Worm (Caenorhabditis elegans): Measurements from ENCODE around the gene F11G11.13.
"Not testable (repeated sequence)": the region's sequence is repeated elsewhere in the genome, so short reads cannot be mapped to it uniquely, and the experiment has no call there.

The F11G11.13 gene

DNA sequence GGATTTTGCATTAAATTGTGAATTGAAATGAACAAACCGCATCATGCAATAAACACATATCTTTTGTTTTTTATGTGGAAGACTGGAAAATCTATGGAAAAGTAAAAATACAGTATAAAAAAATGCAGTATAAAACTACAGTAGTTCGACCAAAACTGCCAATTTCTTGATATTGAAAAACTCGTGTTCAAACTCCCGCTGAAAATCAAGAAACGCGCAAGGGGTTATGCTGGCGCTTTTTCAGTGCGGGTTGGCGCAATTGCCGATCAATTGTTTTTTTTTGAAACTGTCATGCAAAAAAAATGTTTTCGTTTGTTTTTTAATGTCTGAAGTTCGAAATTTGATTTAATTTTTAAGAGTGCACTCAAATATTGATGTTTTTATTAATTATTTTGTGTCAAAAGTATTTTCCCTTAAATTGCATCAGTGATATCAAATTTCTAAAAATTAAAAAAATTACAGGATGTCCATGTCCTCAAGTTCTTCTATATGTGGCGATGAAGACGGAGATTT lies 24.3 kb downstream of the F11G11.13 start, which contains the start of gene dnj-9 (continued):
- TF ChIP-seq ztf-4 (tag; optimal IDR thresholded peaks at IDR 0.05) (peak; percentile 63), unc-62 (GFP tag; optimal IDR thresholded peaks at IDR 0.05) (peak; percentile 40), egl-5 (tag; optimal IDR thresholded peaks at IDR 0.05) (peak; percentile 84), pqm-1 (tag; optimal IDR thresholded peaks at IDR 0.05) (peak; percentile 39), fos-1 (tag; optimal IDR thresholded peaks at IDR 0.05) (peak; percentile 29), ceh-9 (tag; optimal IDR thresholded peaks at IDR 0.05) (no peak), jun-1 (tag; optimal IDR thresholded peaks at IDR 0.05) (peak; percentile 94), pha-4 (tag; optimal IDR thresholded peaks at IDR 0.05) (peak; percentile 97), nhr-43 (tag; optimal IDR thresholded peaks at IDR 0.05; ENCODE audit: poor library complexity, severe bottlenecking) (peak; percentile 95), fkh-10 (GFP tag; optimal IDR thresholded peaks at IDR 0.05) (peak; percentile 77), elt-1 (tag; optimal IDR thresholded peaks at IDR 0.05) (peak; percentile 74), mml-1 (tag; optimal IDR thresholded peaks at IDR 0.05) (no peak), ama-1 (optimal IDR thresholded peaks at IDR 0.05) (peak; percentile 75), nfya-1 (tag; optimal IDR thresholded peaks at IDR 0.05; ENCODE audit: insufficient read depth) (peak; percentile 93), unc-39 (tag; optimal IDR thresholded peaks at IDR 0.05) (no peak)

DNA sequence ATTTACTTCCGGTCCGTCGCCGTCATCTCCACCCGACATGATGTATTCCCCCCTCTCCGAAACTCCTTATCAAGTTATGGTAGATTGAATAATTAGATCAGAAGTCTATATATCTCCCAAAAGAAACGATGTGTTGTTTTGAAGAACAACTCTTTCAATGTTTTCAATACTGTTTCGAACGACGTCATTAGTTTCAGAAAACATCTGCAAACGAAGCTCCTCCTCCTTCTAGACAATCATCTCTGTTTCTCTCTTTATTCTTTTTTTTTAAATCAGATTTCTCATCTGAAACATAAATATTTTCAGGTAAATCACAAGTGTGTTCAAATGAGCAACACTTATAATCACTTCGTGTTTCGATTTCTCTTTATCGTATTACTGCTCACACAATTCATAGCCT lies 26.1 kb downstream of the F11G11.13 start, which contains the start of gene T23B7.3:
Gene T23B7.3 (plus strand): TSS at position 301 of the 400 bp plus-strand sequence.
- TF ChIP-seq ztf-4 (tag; optimal IDR thresholded peaks at IDR 0.05) (no peak), eor-1 (tag; optimal IDR thresholded peaks at IDR 0.05) (no peak), fkh-2 (tag; optimal IDR thresholded peaks at IDR 0.05) (no peak), hmg-11 (tag; optimal IDR thresholded peaks at IDR 0.05) (no peak), aly-2 (tag; optimal IDR thresholded peaks at IDR 0.05) (no peak), nhr-67 (tag; optimal IDR thresholded peaks at IDR 0.05) (no peak), egl-27 (tag; optimal IDR thresholded peaks at IDR 0.05) (no peak), fos-1 (tag; optimal IDR thresholded peaks at IDR 0.05) (no peak), mml-1 (tag; optimal IDR thresholded peaks at IDR 0.05) (no peak), elt-3 (tag; optimal IDR thresholded peaks at IDR 0.05) (no peak), lin-15B (tag; optimal IDR thresholded peaks at IDR 0.05) (no peak), egl-5 (tag; optimal IDR thresholded peaks at IDR 0.05) (no peak), nhr-43 (tag; optimal IDR thresholded peaks at IDR 0.05; ENCODE audit: poor library complexity, severe bottlenecking) (no peak), nhr-12 (tag; optimal IDR thresholded peaks at IDR 0.05) (no peak), nhr-77 (tag; optimal IDR thresholded peaks at IDR 0.05) (no peak)

DNA sequence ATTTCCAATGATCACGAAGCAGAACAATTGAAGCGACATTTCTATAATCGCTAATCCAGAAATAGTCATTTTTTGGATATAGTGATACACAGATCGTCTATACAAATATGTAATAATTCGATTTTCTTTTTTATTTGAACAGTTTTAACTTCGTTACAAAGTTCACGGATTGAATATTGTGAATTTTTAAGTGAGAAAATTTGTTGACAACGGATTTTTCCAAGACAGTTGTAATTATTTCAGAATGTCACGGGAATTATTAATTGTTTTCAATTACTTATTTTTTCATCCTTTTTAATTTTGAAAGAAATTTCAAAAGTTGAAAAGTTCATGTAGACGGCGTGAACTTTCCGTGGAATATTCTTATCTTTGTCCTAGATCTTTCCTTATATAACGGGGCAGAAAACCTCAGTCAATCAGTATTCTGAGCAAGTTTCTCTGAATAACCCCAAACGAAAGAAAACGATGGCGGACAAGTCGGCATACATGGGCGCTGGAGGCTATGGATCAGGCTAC lies 33.8 kb downstream of the F11G11.13 start, which contains the start of the genes T23B7.2 and nspd-4:
Gene T23B7.2 (minus strand): TSS at position 101 of the 516 bp plus-strand sequence.
Gene nspd-4 (plus strand): TSS at position 466 of the 516 bp plus-strand sequence.
- not testable (repeated sequence) for TF ChIP-seq hmg-11, fkh-2, nhr-25 (tag; optimal IDR thresholded peaks at IDR 0.05)

DNA sequence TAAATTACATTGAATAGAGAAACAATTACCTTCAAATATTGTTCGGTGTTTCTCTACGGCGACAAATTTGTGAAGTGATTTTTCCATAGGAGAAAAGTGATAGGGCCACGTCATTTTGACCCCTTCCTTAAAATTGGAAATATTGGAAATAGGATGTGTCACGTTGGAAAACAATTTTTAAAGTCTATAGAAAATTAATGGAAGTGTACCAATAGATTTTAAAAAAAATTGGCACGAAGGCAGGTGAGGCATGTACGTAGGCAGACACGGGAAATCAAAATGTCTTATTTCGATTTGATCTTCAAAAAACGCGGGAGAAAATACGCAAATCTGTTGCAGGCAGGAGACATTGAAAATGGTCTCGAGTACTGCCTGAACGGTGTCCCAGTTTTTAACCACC lies 38.3 kb downstream of the F11G11.13 start, which contains the start of gene C33F10.12:
Gene C33F10.12 (minus strand): TSS at position 101 of the 400 bp plus-strand sequence.
- TF ChIP-seq ztf-4 (tag; optimal IDR thresholded peaks at IDR 0.05) (no peak), tbx-2 (tag; optimal IDR thresholded peaks at IDR 0.05) (no peak), nhr-12 (tag; optimal IDR thresholded peaks at IDR 0.05) (no peak)

DNA sequence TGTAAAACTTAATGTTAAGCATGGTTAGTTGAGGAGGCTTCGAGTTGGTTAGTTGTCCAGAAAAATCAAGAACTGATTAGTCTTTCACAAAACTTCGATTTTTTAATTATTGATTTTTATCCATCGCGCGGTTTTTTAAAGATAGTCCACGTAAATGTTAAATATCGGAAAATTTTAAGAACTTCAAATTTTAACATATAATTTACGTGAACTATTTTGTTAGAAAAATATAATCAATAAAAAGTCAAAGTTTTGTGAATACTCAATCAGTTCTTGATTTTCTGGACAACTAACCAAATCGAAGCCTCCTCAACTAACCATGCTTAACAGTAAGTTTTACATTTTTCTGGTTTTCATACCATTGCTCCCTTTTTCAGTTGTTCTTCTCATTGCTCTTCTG lies 41.2 kb downstream of the F11G11.13 start, which contains the start of the genes C33F10.11 and C33F10.1:
Gene C33F10.11 (minus strand): TSS at position 101 of the 400 bp plus-strand sequence.
Gene C33F10.1 (plus strand): TSS at position 263 of the 400 bp plus-strand sequence.
- TF ChIP-seq aly-2 (tag; optimal IDR thresholded peaks at IDR 0.05), result no peak
- TF ChIP-seq elt-3 (tag; optimal IDR thresholded peaks at IDR 0.05), result no peak
- TF ChIP-seq nhr-23 (tag; optimal IDR thresholded peaks at IDR 0.05), result no peak
- no peak for TF ChIP-seq mdl-1 (tag; optimal IDR thresholded peaks at IDR 0.05)
- no peak for TF ChIP-seq nhr-43 (tag; optimal IDR thresholded peaks at IDR 0.05; ENCODE audit: poor library complexity, severe bottlenecking)
- no peak for TF ChIP-seq elt-1 (tag; optimal IDR thresholded peaks at IDR 0.05)
- TF ChIP-seq nhr-28 (tag; optimal IDR thresholded peaks at IDR 0.05), result no peak
- TF ChIP-seq jun-1 (tag; optimal IDR thresholded peaks at IDR 0.05), result no peak
- no peak for TF ChIP-seq lin-39 (tag; optimal IDR thresholded peaks at IDR 0.05)
- TF ChIP-seq hmg-11 (tag; optimal IDR thresholded peaks at IDR 0.05), result no peak
- TF ChIP-seq nhr-12 (tag; optimal IDR thresholded peaks at IDR 0.05), result no peak
- TF ChIP-seq nhr-25 (tag; optimal IDR thresholded peaks at IDR 0.05), result no peak

Data from whole organism, L3 larva.